Fruit fly (Drosophila melanogaster) whole organism, prepupa: ENCODE results near the gene Act88F.

ENCODE experiments used
- CG15336 ChIP-seq: fragments of 200-800 bp; sonication (Bioruptor generic); IDR thresholded peaks from 2 replicates; pipeline ENCODE4 v1.3.6; 2022; ENCODE audit warnings: missing biosample characterization, missing genetic modification characterization
- lz ChIP-seq: fragments of 200-800 bp; sonication (Bioruptor generic); optimal IDR thresholded peaks from 3 replicates; lab custom pipeline; 2016; ENCODE audit warnings: missing biosample characterization, missing genetic modification characterization

- no peak for TF ChIP-seq CG15336 (GFP tag; lab: Robert Waterston, UW)
- no peak for TF ChIP-seq lz
Measured at dm6 chr3R:15447791-15448190, 8.0 kb downstream of the Act88F start.
